ENCODE assay signal across 5 worm cellular contexts in the genomic region with DNA sequence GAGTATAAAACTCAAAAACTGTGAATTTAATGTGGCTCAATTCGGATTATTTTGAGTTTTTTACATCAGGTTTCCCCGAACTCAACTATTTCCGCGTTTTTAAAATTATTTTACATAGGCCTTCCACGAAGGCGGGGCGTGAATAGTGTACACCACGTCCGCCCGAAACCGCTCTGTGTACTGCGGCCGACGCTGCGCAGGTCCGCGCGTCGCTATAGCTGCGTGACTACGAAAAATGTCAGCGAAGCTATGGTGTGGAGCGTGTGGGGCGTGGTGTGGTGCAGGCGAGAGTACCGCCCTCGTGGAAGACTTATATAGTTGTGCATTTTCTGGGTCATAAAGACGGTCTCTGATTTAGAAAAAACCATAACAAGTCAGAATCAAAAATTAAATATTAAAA.
TF ChIP-seq lines count a peak whose summit lies in the region.

No protein-coding gene starts in this region.

TF ChIP-seq in whole organism, L1 larva, 84 proteins besides CTCF, POLR2A, EP300 and RAD21:
- peak; percentile 12 for TF ChIP-seq snpc-4 (tag; optimal IDR thresholded peaks at IDR 0.05; lab: Kevin White, UChicago)
- TF ChIP-seq ceh-63 (GFP tag; optimal IDR thresholded peaks at IDR 0.05; lab: Kevin White, UChicago), result no peak

TF ChIP-seq in whole organism, L2 larva, 48 proteins besides CTCF, POLR2A, EP300 and RAD21:
- no peak for TF ChIP-seq skn-1 (tag; optimal IDR thresholded peaks at IDR 0.05; lab: Kevin White, UChicago)
- TF ChIP-seq snpc-4 (tag; optimal IDR thresholded peaks at IDR 0.05; lab: Kevin White, UChicago), result peak; percentile 45

TF ChIP-seq in whole organism, L3 larva, 47 proteins besides CTCF, POLR2A, EP300 and RAD21:
- TF ChIP-seq eor-1 (tag; optimal IDR thresholded peaks at IDR 0.05; lab: Kevin White, UChicago) (no peak), snpc-4 (tag; optimal IDR thresholded peaks at IDR 0.05; lab: Kevin White, UChicago) (peak; percentile 19)

TF ChIP-seq in whole organism, L4 larva, 104 proteins besides CTCF, POLR2A, EP300 and RAD21:
- TF ChIP-seq mxl-2 (GFP tag; conservative IDR thresholded peaks at IDR 0.05; lab: Robert Waterston, UW) (no peak), set-16 (GFP tag; IDR thresholded peaks at IDR 0.05; lab: Robert Waterston, UW) (peak; percentile 36), egl-43 (GFP tag; IDR thresholded peaks at IDR 0.05; lab: Robert Waterston, UW) (0 out of 2 replicates have a peak, but pooled peaks have one; percentile 10), aha-1 (tag; lab: Kevin White, UChicago) (peak; percentile 85), zip-2 (tag; optimal IDR thresholded peaks at IDR 0.05; lab: Kevin White, UChicago) (no peak), nhr-10 (tag; optimal IDR thresholded peaks at IDR 0.05; lab: Kevin White, UChicago) (no peak)
TF ChIP-seq in whole organism, L4 larva: peak in this region for 3.

TF ChIP-seq in whole organism, young adult, 124 proteins besides CTCF, POLR2A, EP300 and RAD21:
- no peak for TF ChIP-seq ceh-58 (GFP tag; IDR thresholded peaks at IDR 0.05; lab: Robert Waterston, UW)
- no peak for TF ChIP-seq F52B5.7 (tag; optimal IDR thresholded peaks at IDR 0.05; lab: Kevin White, UChicago)
- TF ChIP-seq F23B12.7 (tag; optimal IDR thresholded peaks at IDR 0.05; lab: Kevin White, UChicago; ENCODE audit: insufficient read depth), result no peak
- TF ChIP-seq let-607 (tag; optimal IDR thresholded peaks at IDR 0.05; lab: Kevin White, UChicago), result no peak
- TF ChIP-seq ceh-40 (GFP tag; IDR thresholded peaks at IDR 0.05; lab: Robert Waterston, UW), result no peak
- no peak for TF ChIP-seq F22D6.2 (tag; optimal IDR thresholded peaks at IDR 0.05; lab: Kevin White, UChicago)
- no peak for TF ChIP-seq ztf-28 (GFP tag; IDR thresholded peaks at IDR 0.05; lab: Robert Waterston, UW)
- TF ChIP-seq him-1 (tag; optimal IDR thresholded peaks at IDR 0.05; lab: Kevin White, UChicago), result no peak
- TF ChIP-seq ztf-25 (GFP tag; IDR thresholded peaks at IDR 0.05; lab: Robert Waterston, UW), result no peak
- no peak for TF ChIP-seq lin-40 (tag; optimal IDR thresholded peaks at IDR 0.05; lab: Kevin White, UChicago)
- no peak for TF ChIP-seq hrde-1 (tag; optimal IDR thresholded peaks at IDR 0.05; lab: Kevin White, UChicago; ENCODE audit: borderline replicate concordance)
- TF ChIP-seq zim-3 (tag; optimal IDR thresholded peaks at IDR 0.05; lab: Kevin White, UChicago), result no peak
- no peak for TF ChIP-seq nhr-179 (tag; optimal IDR thresholded peaks at IDR 0.05; lab: Kevin White, UChicago)
- no peak for TF ChIP-seq snpc-4 (GFP tag; optimal IDR thresholded peaks at IDR 0.05; lab: Kevin White, UChicago)
- peak in 2 of 4 experiments; percentile 41 to 66 for TF ChIP-seq snpc-4 (tag; optimal IDR thresholded peaks at IDR 0.05; lab: Kevin White, UChicago)
- TF ChIP-seq B0261.1 (tag; optimal IDR thresholded peaks at IDR 0.05; lab: Kevin White, UChicago), result no peak
- TF ChIP-seq B0035.1 (tag; optimal IDR thresholded peaks at IDR 0.05; lab: Kevin White, UChicago), result no peak
- TF ChIP-seq zfh-2 (GFP tag; conservative IDR thresholded peaks at IDR 0.05; lab: Robert Waterston, UW), result peak; percentile 60; the same call in 1 of the 2 replicates
- no peak for TF ChIP-seq F57A8.1 (GFP tag; optimal IDR thresholded peaks at IDR 0.05; lab: Kevin White, UChicago)
TF ChIP-seq in whole organism, young adult: peak in this region for 2.
